Worm (Caenorhabditis elegans): Measurements from ENCODE around the gene del-7.

Gene del-7

ce11 chrIV:7791821-7792446 is 31.7 kb downstream of the del-7 start, which contains the start of gene C33H5.13 (continued):
- TF ChIP-seq unc-62 (GFP tag; optimal IDR thresholded peaks at IDR 0.05 in 1 of 2) (no peak), unc-62 (tag; optimal IDR thresholded peaks at IDR 0.05) (no peak), fkh-10 (GFP tag; optimal IDR thresholded peaks at IDR 0.05) (no peak), lsy-2 (tag; optimal IDR thresholded peaks at IDR 0.05) (peak in 1 of 2 experiments; percentile 18), dmd-6 (GFP tag; IDR thresholded peaks at IDR 0.05) (peak; percentile 8; the same call in 1 of the 2 replicates), aly-2 (tag; optimal IDR thresholded peaks at IDR 0.05) (no peak), sdz-12 (GFP tag; optimal IDR thresholded peaks at IDR 0.05) (no peak), daf-16 (GFP tag; optimal IDR thresholded peaks at IDR 0.05) (no peak), daf-16 (tag; optimal IDR thresholded peaks at IDR 0.05) (peak; percentile 44), hlh-30 (tag; optimal IDR thresholded peaks at IDR 0.05; ENCODE audit: insufficient read depth) (no peak), aha-1 (tag) (peak; percentile 71), nhr-237 (tag; optimal IDR thresholded peaks at IDR 0.05) (no peak), nhr-77 (tag; optimal IDR thresholded peaks at IDR 0.05) (peak; percentile 43)

ce11 chrIV:7794709-7795108 is 34.5 kb downstream of the del-7 start, which contains the start of gene ntp-1:
Gene ntp-1 (minus strand): TSS chrIV:7794809.
- no peak for TF ChIP-seq D1046.2 (GFP tag; IDR thresholded peaks at IDR 0.05)
- no peak for TF ChIP-seq ctbp-1 (GFP tag; IDR thresholded peaks at IDR 0.05)
- TF ChIP-seq R02D3.7 (tag; optimal IDR thresholded peaks at IDR 0.05) = no peak
- TF ChIP-seq daf-12 (tag; optimal IDR thresholded peaks at IDR 0.05) = no peak
- no peak for TF ChIP-seq tra-1 (GFP tag; IDR thresholded peaks at IDR 0.05)
- no peak for TF ChIP-seq vab-7 (GFP tag; IDR thresholded peaks at IDR 0.05)
- TF ChIP-seq daf-16 (GFP tag; optimal IDR thresholded peaks at IDR 0.05) = no peak
- no peak for TF ChIP-seq daf-16 (tag; optimal IDR thresholded peaks at IDR 0.05)
- TF ChIP-seq fos-1 (tag; optimal IDR thresholded peaks at IDR 0.05) = no peak
- no peak for TF ChIP-seq lin-29 (GFP tag; IDR thresholded peaks at IDR 0.05)
- TF ChIP-seq daf-19 (GFP tag; conservative IDR thresholded peaks at IDR 0.05) = no peak
- TF ChIP-seq Y48G9A.11 (GFP tag; IDR thresholded peaks at IDR 0.05) = no peak
- TF ChIP-seq nhr-42 (GFP tag; IDR thresholded peaks at IDR 0.05) = no peak
- no peak for TF ChIP-seq ztf-11 (tag; optimal IDR thresholded peaks at IDR 0.05)
- TF ChIP-seq spr-1 (tag; optimal IDR thresholded peaks at IDR 0.05) = no peak

DNA sequence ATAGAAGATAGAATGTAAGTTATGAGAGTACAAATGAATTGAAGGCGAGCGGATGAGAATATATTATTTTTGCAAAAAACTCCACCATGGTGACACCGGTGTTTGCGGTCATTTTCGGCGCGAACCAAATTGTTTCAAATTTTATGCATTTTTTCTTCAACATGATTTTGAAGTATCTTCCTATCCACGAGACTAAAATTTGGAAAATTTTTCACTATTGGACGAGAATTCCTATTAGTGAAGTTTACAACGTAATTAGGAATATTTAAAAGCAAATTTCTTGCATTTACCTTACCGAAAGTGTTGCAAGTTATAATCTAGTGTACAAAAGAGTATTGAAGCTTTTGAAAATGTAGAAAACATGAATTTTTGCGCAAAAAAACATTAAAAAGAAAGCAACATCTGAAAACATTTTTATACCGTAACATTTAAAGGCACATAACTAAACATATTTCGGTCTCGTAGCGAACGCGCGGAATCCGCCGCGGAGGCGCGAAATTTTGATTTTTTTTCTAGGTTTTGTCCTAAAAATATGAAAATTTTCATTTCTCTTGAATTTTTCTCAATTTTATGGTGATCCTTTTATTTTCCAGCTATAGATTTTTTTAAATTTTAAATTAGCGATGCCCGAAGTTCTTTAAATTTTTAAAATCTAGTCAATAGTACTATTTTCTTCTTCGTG is 36.4 kb downstream of the del-7 start, which contains the start of gene sgo-1:
TSS of gene sgo-1 (minus strand) at position 51 of the 682 bp plus-strand sequence.
- TF ChIP-seq set-16 (GFP tag; IDR thresholded peaks at IDR 0.05) (no peak), saeg-2 (GFP tag; IDR thresholded peaks at IDR 0.05) (no peak), ceh-82 (tag; optimal IDR thresholded peaks at IDR 0.05) (no peak), rbr-2 (tag; optimal IDR thresholded peaks at IDR 0.05) (no peak), Y75B8A.6 (GFP tag; IDR thresholded peaks at IDR 0.05) (no peak), Y48G9A.11 (GFP tag; IDR thresholded peaks at IDR 0.05) (peak; percentile 87), lin-39 (tag; optimal IDR thresholded peaks at IDR 0.05) (no peak), gei-8 (GFP tag; optimal IDR thresholded peaks at IDR 0.05) (no peak), mdt-29 (GFP tag; IDR thresholded peaks at IDR 0.05) (no peak), daf-8 (GFP tag; IDR thresholded peaks at IDR 0.05) (no peak), mxl-2 (GFP tag; conservative IDR thresholded peaks at IDR 0.05) (no peak), fos-1 (tag; optimal IDR thresholded peaks at IDR 0.05) (no peak), lin-13 (GFP tag; optimal IDR thresholded peaks at IDR 0.05) (no peak), snpc-1.2 (GFP tag; IDR thresholded peaks at IDR 0.05) (peak; percentile 87), nhr-76 (tag; optimal IDR thresholded peaks at IDR 0.05) (no peak), pha-4 (GFP tag; IDR thresholded peaks at IDR 0.05) (no peak), pha-4 (tag; optimal IDR thresholded peaks at IDR 0.05) (no peak), ceh-44 (GFP tag; IDR thresholded peaks at IDR 0.05) (no peak), ceh-62 (tag; optimal IDR thresholded peaks at IDR 0.05) (no peak), Y105C5A.15 (GFP tag; IDR thresholded peaks at IDR 0.05) (no peak), ces-1 (GFP tag; optimal IDR thresholded peaks at IDR 0.05) (no peak), ama-1 (optimal IDR thresholded peaks at IDR 0.05) (no peak), hmg-1.1 (GFP tag; IDR thresholded peaks at IDR 0.05) (no peak), lin-15B (tag; optimal IDR thresholded peaks at IDR 0.05) (no peak), T20F7.1 (GFP tag; optimal IDR thresholded peaks at IDR 0.05) (no peak), unc-62 (GFP tag; optimal IDR thresholded peaks at IDR 0.05 in 1 of 2) (no peak), unc-62 (tag; optimal IDR thresholded peaks at IDR 0.05) (no peak)

Measured in whole organism, L4 larva.